Fruit fly (Drosophila melanogaster) whole organism, wandering third instar larva: ENCODE measurements around the gene CG9426.
A peak's percentile ranks its signal among the peaks of the same experiment; 100 is the strongest.

ENCODE experiments used
- Abd-B ChIP-seq: fragments of >200 bp; optimal IDR thresholded peaks from 2 replicates; lab custom pipeline; 2017; ENCODE audit warnings: missing biosample characterization, missing genetic modification characterization
- CG32264 ChIP-seq: fragments of 200-800 bp; sonication (Bioruptor generic); optimal IDR thresholded peaks from 2 replicates; lab custom pipeline; 2016; ENCODE audit warnings: missing biosample characterization, missing genetic modification characterization
- CG9705 ChIP-seq: fragments of 200-800 bp; sonication (Bioruptor generic); optimal IDR thresholded peaks from 2 replicates; lab custom pipeline; 2018; ENCODE audit warnings: missing biosample characterization, mild to moderate bottlenecking, missing genetic modification characterization
- CrebA ChIP-seq: fragments of 200-800 bp; sonication (Bioruptor generic); optimal IDR thresholded peaks from 2 replicates; lab custom pipeline; 2016; ENCODE audit warnings: missing biosample characterization, mild to moderate bottlenecking, missing genetic modification characterization, borderline replicate concordance
- Dfd ChIP-seq: fragments of >200 bp; optimal IDR thresholded peaks from 2 replicates; lab custom pipeline; 2017; ENCODE audit warnings: missing biosample characterization, missing genetic modification characterization
- Dif ChIP-seq: fragments of 200-275, 200-300 bp; sonication (Bioruptor generic); optimal IDR thresholded peaks from 2 replicates; lab custom pipeline; 2018; ENCODE audit warnings: missing biosample characterization, missing genetic modification characterization; ENCODE audit not compliant: partially characterized antibody
- GATAd ChIP-seq: sonication (Bioruptor generic); optimal IDR thresholded peaks from 2 replicates; lab custom pipeline; 2016; ENCODE audit warnings: missing biosample characterization, missing genetic modification characterization
- Hnf4 ChIP-seq: fragments of 200-800 bp; sonication (Bioruptor generic); optimal IDR thresholded peaks from 2 replicates; lab custom pipeline; 2016; ENCODE audit warnings: missing biosample characterization, mild to moderate bottlenecking, missing genetic modification characterization
- Hr78 ChIP-seq: fragments of >200 bp; optimal IDR thresholded peaks from 2 replicates; lab custom pipeline; 2017; ENCODE audit warnings: missing biosample characterization, missing genetic modification characterization
- Hr83 ChIP-seq: fragments of 200-300 bp; sonication (Bioruptor generic); optimal IDR thresholded peaks from 2 replicates; lab custom pipeline; 2016; ENCODE audit warnings: missing biosample characterization, mild to moderate bottlenecking, missing genetic modification characterization, moderate library complexity; ENCODE audit not compliant: poor library complexity, severe bottlenecking
- Mio ChIP-seq: sonication (Bioruptor generic); optimal IDR thresholded peaks from 2 replicates; lab custom pipeline; 2016; ENCODE audit warnings: missing biosample characterization, missing genetic modification characterization
- Myc ChIP-seq: fragments of >200 bp; optimal IDR thresholded peaks from 2 replicates; lab custom pipeline; 2017
- N ChIP-seq: fragments of >200 bp; optimal IDR thresholded peaks from 2 replicates; lab custom pipeline; 2018; ENCODE audit warnings: missing biosample characterization, missing external identifiers, missing genetic modification characterization
- OdsH ChIP-seq: fragments of 200-800 bp; sonication (Bioruptor generic); optimal IDR thresholded peaks from 2 replicates; lab custom pipeline; 2016; ENCODE audit warnings: missing biosample characterization, mild to moderate bottlenecking, missing genetic modification characterization
- Rel ChIP-seq, 2 experiments: fragments of 200-800 bp; sonication (Bioruptor generic) in 1 of 2; optimal IDR thresholded peaks; 2 replicates in 1 of 2; 3 replicates in 1 of 2; lab custom pipeline; 2016 to 2019; ENCODE audit warnings: mild to moderate bottlenecking in 2 of 2, missing biosample characterization in 2 of 2, missing genetic modification characterization in 2 of 2, moderate library complexity in 1 of 2
- Sp1 ChIP-seq: fragments of 200-800 bp; sonication (Bioruptor generic); optimal IDR thresholded peaks from 3 replicates; lab custom pipeline; 2019; ENCODE audit warnings: missing biosample characterization, mild to moderate bottlenecking, missing genetic modification characterization, moderate library complexity
- br ChIP-seq: fragments of 200-800 bp; sonication (Bioruptor generic); optimal IDR thresholded peaks from 2 replicates; lab custom pipeline; 2016; ENCODE audit warnings: missing biosample characterization, missing genetic modification characterization
- dl ChIP-seq, 2 experiments: fragments of 175-275, 200-275 bp in 1 of 2; fragments of 200-275 bp in 1 of 2; sonication (Bioruptor generic); optimal IDR thresholded peaks; lab custom pipeline; 2018; ENCODE audit warnings: mild to moderate bottlenecking in 2 of 2, missing biosample characterization in 2 of 2, missing genetic modification characterization in 2 of 2, moderate library complexity in 2 of 2; ENCODE audit not compliant: partially characterized antibody in 2 of 2, insufficient read depth in 1 of 2
- ey ChIP-seq: fragments of 200-800 bp; sonication (Bioruptor generic); optimal IDR thresholded peaks from 2 replicates; lab custom pipeline; 2016; ENCODE audit warnings: missing biosample characterization, missing genetic modification characterization
- foxo ChIP-seq, 2 experiments: fragments of 200-800 bp; sonication (Bioruptor generic); optimal IDR thresholded peaks; 2 replicates in 1 of 2; 3 replicates in 1 of 2; lab custom pipeline; 2016 to 2017; ENCODE audit warnings: missing biosample characterization in 2 of 2, missing genetic modification characterization in 2 of 2
- fru ChIP-seq: fragments of 200-800 bp; sonication (Bioruptor generic); optimal IDR thresholded peaks from 3 replicates; lab custom pipeline; 2016; ENCODE audit warnings: missing biosample characterization, mild to moderate bottlenecking, missing genetic modification characterization
- h ChIP-seq: fragments of 200-800 bp; sonication (Bioruptor generic); optimal IDR thresholded peaks from 3 replicates; lab custom pipeline; 2016; ENCODE audit warnings: missing biosample characterization, mild to moderate bottlenecking, missing genetic modification characterization
- jim ChIP-seq: fragments of 175-275, 200-325 bp; sonication (Bioruptor generic); optimal IDR thresholded peaks from 2 replicates; lab custom pipeline; 2016; ENCODE audit warnings: missing biosample characterization, mild to moderate bottlenecking, missing genetic modification characterization
- lola ChIP-seq: fragments of >200 bp; optimal IDR thresholded peaks from 2 replicates; lab custom pipeline; 2017; ENCODE audit warnings: missing biosample characterization, missing genetic modification characterization
- pan ChIP-seq: fragments of >200 bp; optimal IDR thresholded peaks from 2 replicates; lab custom pipeline; 2017
- rgr ChIP-seq: fragments of 200-800 bp; sonication (Bioruptor generic); optimal IDR thresholded peaks from 3 replicates; lab custom pipeline; 2016; ENCODE audit warnings: missing biosample characterization, mild to moderate bottlenecking, missing genetic modification characterization
- sv ChIP-seq: fragments of 200-800 bp; sonication (Bioruptor generic); optimal IDR thresholded peaks from 3 replicates; lab custom pipeline; 2016; ENCODE audit warnings: missing biosample characterization, missing genetic modification characterization
- tai ChIP-seq: sonication (Bioruptor generic); optimal IDR thresholded peaks from 2 replicates; lab custom pipeline; 2016; ENCODE audit warnings: missing biosample characterization, missing genetic modification characterization
- usp ChIP-seq: fragments of >200 bp; optimal IDR thresholded peaks from 2 replicates; lab custom pipeline; 2017; ENCODE audit warnings: missing biosample characterization, missing genetic modification characterization
- woc ChIP-seq: sonication (Bioruptor generic); optimal IDR thresholded peaks from 2 replicates; lab custom pipeline; 2016; ENCODE audit warnings: missing biosample characterization, mild to moderate bottlenecking, missing genetic modification characterization

The CG9426 gene

DNA sequence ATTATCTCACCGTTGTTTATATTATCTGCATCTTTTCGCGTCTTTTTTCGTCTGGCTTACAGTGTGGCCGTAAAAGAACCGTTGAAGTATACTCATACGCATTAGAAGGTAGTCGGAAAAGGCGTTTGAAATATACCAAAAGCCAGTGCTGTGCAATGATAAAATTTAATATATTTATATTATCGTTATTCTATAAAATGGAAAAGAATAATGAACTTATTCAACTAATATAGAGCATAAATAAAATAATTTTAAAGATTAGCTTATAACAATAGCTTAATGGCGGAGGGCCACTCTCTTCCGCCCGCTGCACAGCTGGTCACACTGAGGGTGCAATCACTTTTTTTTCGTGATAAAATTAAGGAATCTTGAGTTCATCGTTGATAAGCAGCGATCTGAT lies 27.8 kb downstream of the CG9426 start, which contains the start of the genes CG16974 and Edem2 (continued):
- no peak for TF ChIP-seq tai (GFP tag; lab: Kevin White, UChicago)
- TF ChIP-seq GATAd (GFP tag; lab: Kevin White, UChicago) = peak; percentile 41
- TF ChIP-seq rgr = no peak
- no peak for TF ChIP-seq Mio (GFP tag; lab: Kevin White, UChicago)
- TF ChIP-seq sv (GFP tag; lab: Kevin White, UChicago) = peak; percentile 63
- TF ChIP-seq N (GFP tag; lab: Kevin White, UChicago) = no peak
- TF ChIP-seq Abd-B = no peak
- peak; percentile 63 for TF ChIP-seq ey (GFP tag; lab: Kevin White, UChicago)
- TF ChIP-seq Dif = no peak
- TF ChIP-seq, all 38 proteins: peak for 8

DNA sequence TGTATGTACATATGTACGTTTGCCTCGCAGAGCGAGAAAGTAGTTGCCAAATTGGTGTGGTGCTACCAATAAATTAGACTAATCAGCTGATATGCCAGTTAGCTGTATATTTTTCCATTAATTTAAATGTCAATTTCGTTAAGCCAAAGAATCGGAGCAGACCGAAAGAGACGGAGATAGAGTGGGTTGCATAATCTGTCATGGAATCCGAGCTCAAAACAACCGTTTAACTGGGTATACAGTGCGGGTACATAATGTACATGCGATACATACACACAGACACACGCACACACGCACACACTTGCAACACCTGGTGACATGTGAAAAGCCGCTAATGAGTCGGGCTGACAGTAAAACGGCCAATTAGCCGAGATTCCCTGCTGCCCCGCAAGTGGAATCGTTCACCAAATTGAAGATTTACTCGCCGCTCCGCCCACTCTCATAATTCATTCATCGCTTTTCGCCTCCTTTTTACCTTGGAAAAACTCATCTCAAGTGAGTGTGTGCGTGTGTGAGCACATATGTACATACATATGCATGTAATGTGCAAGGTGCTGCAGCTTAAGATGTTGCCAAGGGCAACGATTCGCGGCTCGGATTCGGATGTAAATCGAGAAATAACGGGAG lies 28.6 kb downstream of the CG9426 start:
- TF ChIP-seq Rel (GFP tag; optimal IDR thresholded peaks at IDR 0.05; lab: Kevin White, UChicago) (no peak), Rel (tag; optimal IDR thresholded peaks at IDR 0.05; lab: Kevin White, UChicago) (no peak), Mio (GFP tag; lab: Kevin White, UChicago) (no peak)

dm6 chr2L:13190534-13190933 lies 29.2 kb downstream of the CG9426 start:
- TF ChIP-seq fru (GFP tag; lab: Kevin White, UChicago) (peak; percentile 56), h (GFP tag; lab: Kevin White, UChicago) (peak; percentile 43), foxo (GFP tag; optimal IDR thresholded peaks at IDR 0.05; lab: Kevin White, UChicago) (peak in 1 of 2 experiments; percentile 12), CG9705 (GFP tag; lab: Kevin White, UChicago) (no peak), rgr (peak; percentile 1), Sp1 (GFP tag; lab: Kevin White, UChicago) (peak; percentile 49), Hnf4 (GFP tag; lab: Kevin White, UChicago) (no peak), br (peak; percentile 11), Hr83 (GFP tag; lab: Kevin White, UChicago) (no peak), jim (GFP tag; lab: Kevin White, UChicago) (no peak), Rel (GFP tag; optimal IDR thresholded peaks at IDR 0.05; lab: Kevin White, UChicago) (no peak), Rel (tag; optimal IDR thresholded peaks at IDR 0.05; lab: Kevin White, UChicago) (peak; percentile 85), CrebA (GFP tag; lab: Kevin White, UChicago) (no peak), woc (GFP tag; lab: Kevin White, UChicago) (no peak), Myc (no peak)

DNA sequence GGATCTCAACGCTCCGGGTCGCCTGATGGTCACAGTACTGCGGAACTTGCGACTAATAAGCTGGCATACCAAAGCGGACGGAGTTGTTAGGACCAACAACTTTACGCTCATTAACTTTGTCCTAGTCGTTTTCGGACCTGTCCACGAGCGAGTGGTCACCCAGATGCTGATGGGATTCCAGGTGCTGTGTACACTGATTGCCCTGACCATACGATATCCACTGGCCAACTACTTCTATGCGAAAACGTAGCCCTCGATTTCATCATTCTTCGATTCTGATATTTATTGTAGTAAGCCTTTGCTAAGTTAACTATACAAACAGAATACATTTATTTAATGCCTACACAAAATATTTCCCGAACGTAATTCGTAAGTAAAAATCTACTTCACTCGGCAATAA lies 36.6 kb downstream of the CG9426 start, which contains the start of gene Rsph1:
TSS of gene Rsph1 (plus strand) at position 301 of the 400 bp plus-strand sequence.
- no peak for TF ChIP-seq usp
- TF ChIP-seq Hr78 = no peak
- TF ChIP-seq lola = no peak
- no peak for TF ChIP-seq Hr83 (GFP tag; lab: Kevin White, UChicago)
- no peak for TF ChIP-seq GATAd (GFP tag; lab: Kevin White, UChicago)
- no peak for TF ChIP-seq h (GFP tag; lab: Kevin White, UChicago)
- no peak for TF ChIP-seq Myc
- TF ChIP-seq ey (GFP tag; lab: Kevin White, UChicago) = no peak
- no peak for TF ChIP-seq OdsH (GFP tag; lab: Kevin White, UChicago)
- no peak for TF ChIP-seq Dfd (GFP tag; lab: Kevin White, UChicago)
- TF ChIP-seq Abd-B = no peak
- no peak for TF ChIP-seq Mio (GFP tag; lab: Kevin White, UChicago)
- TF ChIP-seq foxo (GFP tag; optimal IDR thresholded peaks at IDR 0.05; lab: Kevin White, UChicago) = no peak

DNA sequence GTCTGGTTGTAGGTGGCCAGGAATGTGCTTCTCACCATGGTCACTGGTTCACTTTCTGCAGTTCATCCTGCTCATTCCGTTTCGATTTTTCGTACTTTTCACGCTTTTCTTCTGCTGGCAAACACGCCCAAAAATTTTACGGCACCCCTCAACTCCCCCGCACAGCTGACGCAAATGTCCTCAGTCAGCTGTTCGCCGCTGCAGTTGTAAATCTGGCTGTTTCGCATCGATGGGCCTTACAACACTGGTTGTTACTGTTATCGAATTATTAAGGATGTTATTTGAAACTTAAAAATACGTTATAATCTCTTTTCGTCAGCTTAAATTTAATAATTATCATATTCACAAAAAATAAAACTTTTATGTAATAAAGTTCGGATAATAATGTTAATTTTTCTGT lies 37.3 kb downstream of the CG9426 start, which contains the start of gene Mgat3:
TSS of gene Mgat3 (minus strand) at position 182 of the 400 bp plus-strand sequence.
- TF ChIP-seq pan (lab: Kevin White, UChicago) = no peak
- TF ChIP-seq Rel (GFP tag; optimal IDR thresholded peaks at IDR 0.05; lab: Kevin White, UChicago) = no peak
- TF ChIP-seq Rel (tag; optimal IDR thresholded peaks at IDR 0.05; lab: Kevin White, UChicago) = no peak
- no peak for TF ChIP-seq Sp1 (GFP tag; lab: Kevin White, UChicago)
- no peak for TF ChIP-seq Abd-B
- TF ChIP-seq Dif = no peak

- TF ChIP-seq dl (GFP tag; optimal IDR thresholded peaks at IDR 0.05; lab: Kevin White, UChicago; ENCODE audit: insufficient read depth in 1 of 2, partially characterized antibody in 2 of 2) (no peak), jim (GFP tag; lab: Kevin White, UChicago) (no peak), Rel (GFP tag; optimal IDR thresholded peaks at IDR 0.05; lab: Kevin White, UChicago) (no peak), Rel (tag; optimal IDR thresholded peaks at IDR 0.05; lab: Kevin White, UChicago) (peak; percentile 97), h (GFP tag; lab: Kevin White, UChicago) (no peak), CG32264 (GFP tag; lab: Kevin White, UChicago) (no peak), ey (GFP tag; lab: Kevin White, UChicago) (no peak), GATAd (GFP tag; lab: Kevin White, UChicago) (no peak), usp (no peak)
These were observed 40.6 kb downstream of the CG9426 start, which contains the start of gene Alg7 for dm6 chr2L:13179095-13179494. Gene Alg7 (plus strand): TSS chr2L:13179247.
